Fruit fly (Drosophila melanogaster) whole organism, adult: ENCODE measurements around the gene anne.

Source experiments
- CG12768 ChIP-seq: fragments of 200-800 bp; sonication (Bioruptor generic); optimal IDR thresholded peaks from 2 replicates; lab custom pipeline; 2017; ENCODE audit warnings: missing biosample characterization, missing genetic modification characterization, mild to moderate bottlenecking, moderate library complexity, missing genetic modification reagents
- CG14711 ChIP-seq: fragments of 200-800 bp; sonication (Bioruptor generic); optimal IDR thresholded peaks from 2 replicates; lab custom pipeline; 2018; ENCODE audit warnings: missing biosample characterization, mild to moderate bottlenecking, missing genetic modification characterization, moderate library complexity
- CG1620 ChIP-seq: fragments of 200-800 bp; sonication (Bioruptor generic); optimal IDR thresholded peaks from 2 replicates; lab custom pipeline; 2016; ENCODE audit warnings: missing biosample characterization, missing genetic modification characterization
- CG33017 ChIP-seq: fragments of 200-800 bp; sonication (Bioruptor generic); optimal IDR thresholded peaks from 2 replicates; lab custom pipeline; 2018; ENCODE audit warnings: missing biosample characterization, mild to moderate bottlenecking, missing genetic modification characterization, moderate library complexity
- CG5204 ChIP-seq: fragments of 200-800 bp; sonication (Bioruptor generic); optimal IDR thresholded peaks from 2 replicates; lab custom pipeline; 2016; ENCODE audit warnings: missing biosample characterization, missing genetic modification characterization
- CG7045 ChIP-seq: fragments of 200-800 bp; sonication (Bioruptor generic); optimal IDR thresholded peaks from 2 replicates; lab custom pipeline; 2017; ENCODE audit warnings: missing biosample characterization, mild to moderate bottlenecking, missing genetic modification characterization
- CG7101 ChIP-seq: fragments of 200-800 bp; sonication (Bioruptor generic); optimal IDR thresholded peaks from 2 replicates; lab custom pipeline; 2018; ENCODE audit warnings: missing biosample characterization, mild to moderate bottlenecking, missing genetic modification characterization, moderate library complexity
- Clk ChIP-seq: fragments of 200-800 bp; sonication (Bioruptor generic); optimal IDR thresholded peaks from 2 replicates; lab custom pipeline; 2017; ENCODE audit warnings: missing biosample characterization, missing genetic modification characterization
- Crg-1 ChIP-seq: fragments of 200-800 bp; sonication (Bioruptor generic); optimal IDR thresholded peaks from 2 replicates; lab custom pipeline; 2016; ENCODE audit warnings: missing biosample characterization, missing genetic modification characterization
- Hr96 ChIP-seq: fragments of 200-800 bp; sonication (Bioruptor generic); optimal IDR thresholded peaks from 2 replicates; lab custom pipeline; 2016; ENCODE audit warnings: missing biosample characterization, missing genetic modification characterization
- Mnt ChIP-seq: fragments of 200-800 bp; sonication (Bioruptor generic); optimal IDR thresholded peaks from 2 replicates; lab custom pipeline; 2016; ENCODE audit warnings: missing biosample characterization, mild to moderate bottlenecking, missing genetic modification characterization
- bab1 ChIP-seq: fragments of 200-800 bp; sonication (Bioruptor generic); optimal IDR thresholded peaks from 3 replicates; lab custom pipeline; 2019; ENCODE audit warnings: missing biosample characterization, mild to moderate bottlenecking, missing genetic modification characterization, moderate library complexity
- cnc ChIP-seq, 2 experiments: fragments of >200 bp; optimal IDR thresholded peaks; 2 replicates each; lab custom pipeline; 2017
- kay ChIP-seq: fragments of 200-800 bp; sonication (Bioruptor generic); peaks from one replicate; lab custom pipeline; 2016; ENCODE audit warnings: missing biosample characterization, missing genetic modification characterization, borderline replicate concordance
- ovo ChIP-seq: fragments of 200-800 bp; sonication (Bioruptor generic); optimal IDR thresholded peaks from 2 replicates; lab custom pipeline; 2016; ENCODE audit warnings: missing biosample characterization, missing genetic modification characterization
- pad ChIP-seq: fragments of 200-800 bp; sonication (Bioruptor generic); optimal IDR thresholded peaks from 3 replicates; lab custom pipeline; 2017; ENCODE audit warnings: missing biosample characterization, missing genetic modification characterization, mild to moderate bottlenecking, moderate library complexity, missing genetic modification reagents
- tj ChIP-seq: fragments of 200-800 bp; sonication (Bioruptor generic); optimal IDR thresholded peaks from 3 replicates; lab custom pipeline; 2017; ENCODE audit warnings: missing biosample characterization, mild to moderate bottlenecking, missing genetic modification characterization, moderate library complexity
- toe ChIP-seq: fragments of 200-800 bp; sonication (Bioruptor generic); optimal IDR thresholded peaks from 2 replicates; lab custom pipeline; 2016; ENCODE audit warnings: missing biosample characterization, missing genetic modification characterization

anne gene

DNA sequence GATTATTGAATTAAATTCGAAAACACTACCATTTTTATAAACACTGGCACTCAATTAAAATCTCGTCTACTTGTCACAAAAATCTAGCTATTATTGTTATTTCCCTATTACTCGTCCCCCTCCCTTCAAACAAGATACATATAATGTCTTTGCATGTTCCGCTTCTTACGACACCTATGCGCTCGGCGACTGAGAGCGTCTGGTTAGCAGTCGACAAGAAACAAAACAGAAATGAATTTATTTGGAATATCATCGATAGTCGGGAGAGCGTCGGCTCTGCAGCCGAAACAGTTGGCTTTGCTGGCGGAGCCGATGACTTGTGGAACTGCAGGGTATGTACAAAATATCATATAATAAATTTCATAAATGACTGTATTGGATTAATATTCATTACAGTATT lies 49.6 kb downstream of the anne start:
- TF ChIP-seq CG7101: no peak
- TF ChIP-seq Crg-1: no peak
- TF ChIP-seq Hr96 (GFP tag; lab: Kevin White, UChicago): no peak
- no peak for TF ChIP-seq CG7045 (GFP tag; lab: Kevin White, UChicago)
- no peak for TF ChIP-seq CG33017 (tag; lab: Kevin White, UChicago)
- TF ChIP-seq CG12768 (GFP tag; lab: Kevin White, UChicago): no peak
- TF ChIP-seq Mnt (GFP tag; lab: Kevin White, UChicago): no peak
- no peak for TF ChIP-seq Clk (GFP tag; lab: Kevin White, UChicago)
- no peak for TF ChIP-seq CG1620
- TF ChIP-seq cnc (optimal IDR thresholded peaks at IDR 0.05; lab: Kevin White, UChicago): no peak
- no peak for TF ChIP-seq CG14711 (tag; lab: Kevin White, UChicago)

DNA sequence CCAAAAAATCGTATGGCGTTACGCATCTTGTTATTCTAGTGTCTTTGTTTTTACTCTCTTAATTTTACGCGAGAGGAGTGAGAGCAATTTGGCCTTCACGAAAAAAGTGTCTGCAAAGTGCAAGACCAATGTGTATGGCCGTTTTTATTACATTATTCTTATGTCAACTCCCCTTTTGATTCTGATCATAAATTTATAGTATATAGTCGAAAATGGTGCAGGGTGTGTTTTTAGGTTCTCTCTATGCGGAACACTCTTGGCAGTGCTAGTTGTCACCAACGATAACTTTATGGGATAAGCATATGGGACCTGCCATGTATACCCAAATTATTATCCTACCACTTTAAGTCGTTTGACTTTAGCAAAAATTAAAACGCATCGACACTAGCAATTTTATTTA lies 51.7 kb downstream of the anne start:
- TF ChIP-seq kay (GFP tag; lab: Kevin White, UChicago) (peak; percentile 50), CG12768 (GFP tag; lab: Kevin White, UChicago) (no peak)

DNA sequence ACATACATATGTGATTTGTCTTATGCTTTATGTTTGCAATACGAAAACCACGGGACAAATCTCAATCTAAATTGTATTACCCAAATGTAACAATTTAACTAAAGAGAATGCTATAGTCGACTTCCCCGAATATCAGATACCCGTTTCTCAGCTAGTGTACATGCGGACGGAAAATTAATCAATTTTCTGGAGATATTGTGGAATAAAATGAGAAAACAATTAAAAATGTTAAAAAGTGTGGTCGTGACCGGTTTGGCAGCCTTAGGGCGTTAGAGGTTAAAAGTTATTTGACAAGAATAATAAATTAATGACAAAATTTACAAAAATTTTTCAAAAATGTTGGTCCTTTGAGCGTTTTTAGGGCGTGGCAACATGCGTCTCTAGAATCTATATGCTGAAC lies 60.5 kb downstream of the anne start:
- TF ChIP-seq kay (GFP tag; lab: Kevin White, UChicago): no peak
- no peak for TF ChIP-seq CG33017 (tag; lab: Kevin White, UChicago)
- TF ChIP-seq pad (GFP tag; lab: Kevin White, UChicago): no peak
- TF ChIP-seq tj (GFP tag; lab: Kevin White, UChicago): no peak
- no peak for TF ChIP-seq CG5204 (GFP tag; lab: Kevin White, UChicago)
- no peak for TF ChIP-seq CG12768 (GFP tag; lab: Kevin White, UChicago)
- TF ChIP-seq bab1 (GFP tag; lab: Kevin White, UChicago): no peak
- no peak for TF ChIP-seq toe (GFP tag; lab: Kevin White, UChicago)
- no peak for TF ChIP-seq CG14711 (tag; lab: Kevin White, UChicago)
- no peak for TF ChIP-seq Hr96 (GFP tag; lab: Kevin White, UChicago)
- TF ChIP-seq ovo (GFP tag; lab: Kevin White, UChicago): no peak
